Worm (Caenorhabditis elegans) whole organism, early embryonic: ENCODE results near the gene Y43F8C.13.
A peak's percentile ranks its signal among the peaks of the same experiment; 100 is the strongest.

Experiments used
- B0310.2 ChIP-seq: sonication (generic microtip); optimal IDR thresholded peaks from 2 replicates; lab custom pipeline; 2016; ENCODE audit warnings: mild to moderate bottlenecking, missing genetic modification characterization, missing compliant biosample characterization
- F13C5.2 ChIP-seq: sonication (generic microtip); optimal IDR thresholded peaks from 2 replicates; lab custom pipeline; 2017; ENCODE audit warnings: mild to moderate bottlenecking, missing genetic modification characterization, inconsistent platforms, missing compliant biosample characterization
- aly-1 ChIP-seq: sonication (generic microtip); optimal IDR thresholded peaks from 2 replicates; lab custom pipeline; 2016; ENCODE audit warnings: missing genetic modification characterization, missing compliant biosample characterization
- ama-1 ChIP-seq: fragments of 150-350 bp; optimal IDR thresholded peaks from 2 replicates; lab custom pipeline; 2014
- ceh-13 ChIP-seq: fragments of 200-800 bp; sonication (Bioruptor generic); optimal IDR thresholded peaks from 2 replicates; lab custom pipeline; 2018; ENCODE audit warnings: mild to moderate bottlenecking, missing genetic modification characterization, missing compliant biosample characterization
- ceh-36 ChIP-seq: sonication (generic microtip); optimal IDR thresholded peaks from 2 replicates; lab custom pipeline; 2016; ENCODE audit warnings: missing genetic modification characterization, inconsistent platforms, missing compliant biosample characterization
- ets-7 ChIP-seq: sonication (generic microtip); optimal IDR thresholded peaks from 2 replicates; lab custom pipeline; 2016; ENCODE audit warnings: missing genotype, missing genetic modification characterization, missing compliant biosample characterization
- flt-1 ChIP-seq: fragments of 200-800 bp; sonication (Bioruptor generic); IDR thresholded peaks from 2 replicates; pipeline ENCODE4 v1.3.6; 2022; ENCODE audit warnings: missing genetic modification characterization, missing compliant biosample characterization
- hmbx-1 ChIP-seq: sonication (generic microtip); optimal IDR thresholded peaks from 2 replicates; lab custom pipeline; 2016; ENCODE audit warnings: mild to moderate bottlenecking, missing genetic modification characterization, missing compliant biosample characterization
- hmg-4 ChIP-seq: fragments of 200-800 bp; sonication (Bioruptor generic); optimal IDR thresholded peaks from 2 replicates; lab custom pipeline; 2018; ENCODE audit warnings: mild to moderate bottlenecking, missing genetic modification characterization, missing compliant biosample characterization
- hnd-1 ChIP-seq: sonication (generic microtip); optimal IDR thresholded peaks from 2 replicates; lab custom pipeline; 2016; ENCODE audit warnings: missing genetic modification characterization, missing compliant biosample characterization
- pes-1 ChIP-seq: fragments of 200-800 bp; sonication (Bioruptor generic); IDR thresholded peaks from 2 replicates; pipeline ENCODE4 v1.3.6; 2022; ENCODE audit warnings: missing genetic modification reagents, missing genetic modification characterization, missing compliant biosample characterization
- scrt-1 ChIP-seq: fragments of 200-800 bp; sonication (Bioruptor generic); IDR thresholded peaks from 2 replicates; pipeline ENCODE4 v1.3.6; 2022; ENCODE audit warnings: missing genetic modification characterization, missing compliant biosample characterization
- sea-1 ChIP-seq: fragments of 200-800 bp; sonication (Bioruptor generic); conservative IDR thresholded peaks from 2 replicates; pipeline ENCODE4 v1.3.6; 2022; ENCODE audit warnings: missing genetic modification characterization, missing compliant biosample characterization
- tbx-11 ChIP-seq: fragments of 200-800 bp; sonication (Bioruptor generic); IDR thresholded peaks from 2 replicates; pipeline ENCODE4 v1.3.6; 2022; ENCODE audit warnings: missing genetic modification characterization, missing compliant biosample characterization
- tbx-37 ChIP-seq: fragments of 200-800 bp; sonication (Bioruptor generic); conservative IDR thresholded peaks from 2 replicates; pipeline ENCODE4 v1.3.6; 2022; ENCODE audit warnings: missing genetic modification reagents, missing genetic modification characterization, missing compliant biosample characterization
- tra-4 ChIP-seq: sonication (generic microtip); optimal IDR thresholded peaks from 2 replicates; lab custom pipeline; 2017; ENCODE audit warnings: missing genetic modification characterization, missing compliant biosample characterization

Gene Y43F8C.13

ce11 chrV:19737458-19737857 is 40.3 kb upstream of the Y43F8C.13 start, which contains the start of gene W04E12.7:
W04E12.7 (minus strand) TSS chrV:19737558.
- TF ChIP-seq B0310.2 (tag; lab: Kevin White, UChicago) (no peak), ceh-36 (tag; lab: Kevin White, UChicago) (no peak), ets-7 (tag; lab: Kevin White, UChicago) (no peak)

DNA sequence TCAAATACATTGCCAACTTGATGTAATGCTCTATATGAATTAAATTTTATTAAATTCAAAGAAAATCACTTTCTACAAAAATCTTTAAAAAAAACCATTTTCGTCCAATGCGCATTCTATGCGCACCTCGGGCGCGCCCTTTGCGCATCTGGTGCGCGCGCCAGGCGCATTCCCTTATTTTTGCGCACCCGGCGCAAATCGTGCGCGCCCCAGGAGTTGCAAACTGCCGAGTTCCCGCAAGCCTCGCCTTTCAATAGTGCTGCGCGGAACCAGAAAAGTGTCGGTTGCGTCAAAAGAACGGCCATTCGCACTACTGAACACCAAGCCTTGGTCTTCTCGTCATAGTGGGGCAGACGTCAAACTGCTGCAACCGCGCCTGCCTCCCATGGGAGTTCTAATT is 36.5 kb upstream of the Y43F8C.13 start:
- TF ChIP-seq pes-1 = peak; percentile 54; the same call in 1 of the 2 replicates
- no peak for TF ChIP-seq ets-7 (tag; lab: Kevin White, UChicago)

- TF ChIP-seq F13C5.2 = no peak
Measured at ce11 chrV:19730280-19730679, 33.1 kb upstream of the Y43F8C.13 start, which contains the start of gene Y116F11A.1. Y116F11A.1 (plus strand) TSS chrV:19730580.

- TF ChIP-seq ceh-13 (GFP tag; lab: Kevin White, UChicago) (no peak), scrt-1 (GFP tag; lab: Robert Waterston, UW) (no peak), F13C5.2 (no peak), ceh-36 (tag; lab: Kevin White, UChicago) (no peak), aly-1 (no peak), sea-1 (GFP tag; lab: Robert Waterston, UW) (no peak), tbx-11 (GFP tag; lab: Robert Waterston, UW) (no peak), tra-4 (no peak), tbx-37 (GFP tag; lab: Robert Waterston, UW) (no peak), hnd-1 (tag; lab: Kevin White, UChicago) (no peak), hmbx-1 (tag; lab: Kevin White, UChicago) (no peak), flt-1 (GFP tag; lab: Robert Waterston, UW) (no peak), ets-7 (tag; lab: Kevin White, UChicago) (no peak), hmg-4 (GFP tag; lab: Kevin White, UChicago) (no peak), B0310.2 (tag; lab: Kevin White, UChicago) (no peak), ama-1 (no peak)
Measured at ce11 chrV:19728731-19729130, 31.5 kb upstream of the Y43F8C.13 start, which contains the start of gene Y116F11A.3. Y116F11A.3 (plus strand) TSS chrV:19729031.

DNA sequence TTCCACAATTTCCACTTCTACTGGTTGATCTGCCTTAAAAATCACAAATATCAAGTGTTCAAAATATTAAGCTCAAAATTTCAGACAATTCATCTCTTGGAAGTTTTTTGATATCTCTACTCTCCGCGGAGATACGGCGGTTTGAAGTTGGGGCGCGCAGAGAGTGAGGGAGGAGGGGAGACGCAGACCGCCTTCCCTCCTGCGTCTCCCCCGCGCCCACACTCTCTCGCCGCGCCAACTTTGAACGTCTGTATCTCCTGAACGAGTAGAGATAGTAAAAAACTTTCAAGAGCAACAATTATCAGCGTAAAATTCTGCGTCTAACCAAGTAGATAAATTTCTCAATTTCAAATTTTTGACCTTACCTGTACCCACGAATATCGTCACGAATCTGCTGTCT is 30.8 kb upstream of the Y43F8C.13 start:
- TF ChIP-seq ama-1 = no peak
- TF ChIP-seq F13C5.2 = no peak
- TF ChIP-seq hnd-1 (tag; lab: Kevin White, UChicago) = no peak
- TF ChIP-seq ets-7 (tag; lab: Kevin White, UChicago) = no peak
- no peak for TF ChIP-seq tra-4
- no peak for TF ChIP-seq tbx-11 (GFP tag; lab: Robert Waterston, UW)
- TF ChIP-seq ceh-13 (GFP tag; lab: Kevin White, UChicago) = no peak
- TF ChIP-seq ceh-36 (tag; lab: Kevin White, UChicago) = no peak
- TF ChIP-seq sea-1 (GFP tag; lab: Robert Waterston, UW) = no peak
- TF ChIP-seq aly-1 = no peak
- no peak for TF ChIP-seq flt-1 (GFP tag; lab: Robert Waterston, UW)

DNA sequence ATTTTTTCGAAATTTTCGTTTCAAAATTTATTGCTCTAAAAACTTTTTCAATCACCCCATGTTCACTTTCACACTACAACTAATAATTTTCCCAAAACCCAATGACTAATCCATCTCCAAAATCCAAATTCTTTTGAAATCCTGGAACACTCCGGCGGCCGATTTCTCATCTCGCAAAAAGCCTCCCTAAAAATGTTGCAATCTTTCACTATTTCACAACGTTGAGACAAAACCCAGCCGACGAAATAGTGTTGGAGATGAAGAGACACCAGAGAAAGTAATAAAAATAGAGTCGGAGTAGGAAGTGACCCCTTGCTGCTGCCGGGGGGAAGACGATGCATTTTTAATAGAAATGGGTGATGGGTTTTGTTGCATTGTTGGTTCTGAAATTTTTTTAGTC is 27.4 kb upstream of the Y43F8C.13 start:
- TF ChIP-seq hmg-4 (GFP tag; lab: Kevin White, UChicago) = no peak
- no peak for TF ChIP-seq flt-1 (GFP tag; lab: Robert Waterston, UW)
- TF ChIP-seq ets-7 (tag; lab: Kevin White, UChicago) = no peak
- TF ChIP-seq sea-1 (GFP tag; lab: Robert Waterston, UW) = no peak
- TF ChIP-seq tbx-11 (GFP tag; lab: Robert Waterston, UW) = no peak
- TF ChIP-seq aly-1 = no peak
- no peak for TF ChIP-seq ceh-36 (tag; lab: Kevin White, UChicago)
- TF ChIP-seq B0310.2 (tag; lab: Kevin White, UChicago) = no peak
- no peak for TF ChIP-seq scrt-1 (GFP tag; lab: Robert Waterston, UW)

DNA sequence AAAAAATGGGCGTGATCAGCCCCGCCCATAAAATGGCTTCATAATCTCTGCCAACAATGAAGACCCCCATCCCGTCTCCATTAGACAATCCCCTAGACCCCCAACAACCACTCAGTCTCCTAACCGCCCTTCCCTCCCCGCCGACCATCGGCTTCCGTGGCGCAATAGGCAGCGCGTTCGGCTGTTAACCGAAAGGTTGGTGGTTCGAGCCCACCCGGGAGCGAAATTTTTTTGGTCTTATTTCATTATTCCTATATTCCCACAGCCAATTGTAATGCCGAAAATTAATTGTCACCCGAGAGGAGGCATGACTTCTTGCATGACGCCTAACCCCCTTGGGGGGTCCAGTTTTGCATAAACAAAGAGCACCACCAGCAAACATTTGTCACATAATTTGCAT is 25.7 kb upstream of the Y43F8C.13 start:
- TF ChIP-seq hnd-1 (tag; lab: Kevin White, UChicago) (peak; percentile 52), F13C5.2 (peak; percentile 78), tbx-11 (GFP tag; lab: Robert Waterston, UW) (peak; percentile 76), hmg-4 (GFP tag; lab: Kevin White, UChicago) (peak; percentile 64), hmbx-1 (tag; lab: Kevin White, UChicago) (peak; percentile 37), sea-1 (GFP tag; lab: Robert Waterston, UW) (peak; percentile 84), aly-1 (peak; percentile 65), ama-1 (no peak), B0310.2 (tag; lab: Kevin White, UChicago) (peak; percentile 9), pes-1 (peak; percentile 89), flt-1 (GFP tag; lab: Robert Waterston, UW) (peak; percentile 85), ceh-36 (tag; lab: Kevin White, UChicago) (peak; percentile 58), tra-4 (peak; percentile 39), tbx-37 (GFP tag; lab: Robert Waterston, UW) (peak; percentile 80), ets-7 (tag; lab: Kevin White, UChicago) (no peak), scrt-1 (GFP tag; lab: Robert Waterston, UW) (peak; percentile 83), ceh-13 (GFP tag; lab: Kevin White, UChicago) (peak; percentile 46)

ce11 chrV:19719253-19719652 is 22.1 kb upstream of the Y43F8C.13 start, which contains the start of gene Y116F11A.6:
Y116F11A.6 (plus strand) TSS chrV:19719553.
- TF ChIP-seq hnd-1 (tag; lab: Kevin White, UChicago) (no peak), ets-7 (tag; lab: Kevin White, UChicago) (peak; percentile 69)
